Worm (Caenorhabditis elegans) whole organism, young adult: ENCODE data around the gene nspb-5.

Source experiments
- K11D2.4 ChIP-seq: fragments of 200-800 bp; sonication (Bioruptor generic); IDR thresholded peaks from 2 replicates; pipeline ENCODE4 v1.3.6; 2022; ENCODE audit warnings: missing genetic modification reagents, missing genetic modification characterization, missing compliant biosample characterization
- ama-1 ChIP-seq, 3 experiments: fragments of 150-350 bp in 1 of 3; sonication (generic microtip) in 2 of 3; optimal IDR thresholded peaks; 2 replicates each; lab custom pipeline; 2014 to 2018; ENCODE audit warnings: missing biosample characterization in 2 of 3, missing genetic modification characterization in 2 of 3, missing genetic modification reagents in 2 of 3
- nhr-80 ChIP-seq: sonication (generic microtip); optimal IDR thresholded peaks from 2 replicates; lab custom pipeline; 2016; ENCODE audit warnings: missing genetic modification characterization, missing compliant biosample characterization

DNA sequence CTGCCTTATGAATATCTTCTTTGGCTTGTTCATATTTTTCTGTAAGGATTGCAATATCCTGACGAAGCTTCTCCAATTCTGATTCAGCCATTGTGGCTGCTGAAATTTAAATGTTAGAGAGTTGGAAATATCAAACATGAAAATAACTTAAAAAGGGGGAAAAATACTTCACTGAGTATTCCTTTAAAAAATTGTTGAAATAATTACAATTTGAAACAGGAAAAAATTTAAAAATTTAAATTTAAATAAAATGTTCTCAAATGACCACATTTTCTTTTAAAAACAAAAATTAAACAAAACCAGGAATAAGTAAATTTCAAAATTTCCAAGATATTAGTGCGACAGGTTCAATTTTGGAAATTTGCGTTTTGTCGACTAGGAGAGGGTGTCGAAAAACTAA is 26.6 kb upstream of the nspb-5 start, which contains the start of gene bicd-1:
- no peak for TF ChIP-seq ama-1 (optimal IDR thresholded peaks at IDR 0.05; lab: Kevin White, UChicago)
- TF ChIP-seq ama-1 (GFP tag; optimal IDR thresholded peaks at IDR 0.05; lab: Kevin White, UChicago), result no peak
- no peak for TF ChIP-seq nhr-80 (tag; lab: Kevin White, UChicago)
- TF ChIP-seq K11D2.4 (GFP tag; lab: Robert Waterston, UW), result no peak
